Fruit fly (Drosophila melanogaster) whole organism, pupa: ENCODE results near the gene CG13875.

Experiments
- CG12605 ChIP-seq: fragments of 200-800 bp; sonication (Bioruptor generic); IDR thresholded peaks from 2 replicates; pipeline ENCODE4 v1.3.6; 2022; ENCODE audit warnings: missing biosample characterization, missing genetic modification characterization
- CG15710 ChIP-seq: fragments of 200-800 bp; sonication (Bioruptor generic); optimal IDR thresholded peaks from 2 replicates; lab custom pipeline; 2018; ENCODE audit warnings: missing biosample characterization, mild to moderate bottlenecking, missing genetic modification characterization, moderate library complexity
- CG17806 ChIP-seq: fragments of 200-800 bp; sonication (Bioruptor generic); optimal IDR thresholded peaks from 2 replicates; lab custom pipeline; 2018; ENCODE audit warnings: missing biosample characterization, mild to moderate bottlenecking, missing genetic modification characterization, moderate library complexity
- EcR ChIP-seq: fragments of 200-800 bp; sonication (Bioruptor generic); optimal IDR thresholded peaks from 3 replicates; lab custom pipeline; 2019; ENCODE audit warnings: missing biosample characterization, missing genetic modification characterization, mild to moderate bottlenecking, moderate library complexity, missing genetic modification reagents
- Snoo ChIP-seq: fragments of 200-800 bp; sonication (Bioruptor generic); optimal IDR thresholded peaks from 3 replicates; lab custom pipeline; 2017; ENCODE audit warnings: missing biosample characterization, mild to moderate bottlenecking, missing genetic modification characterization, inconsistent platforms

DNA sequence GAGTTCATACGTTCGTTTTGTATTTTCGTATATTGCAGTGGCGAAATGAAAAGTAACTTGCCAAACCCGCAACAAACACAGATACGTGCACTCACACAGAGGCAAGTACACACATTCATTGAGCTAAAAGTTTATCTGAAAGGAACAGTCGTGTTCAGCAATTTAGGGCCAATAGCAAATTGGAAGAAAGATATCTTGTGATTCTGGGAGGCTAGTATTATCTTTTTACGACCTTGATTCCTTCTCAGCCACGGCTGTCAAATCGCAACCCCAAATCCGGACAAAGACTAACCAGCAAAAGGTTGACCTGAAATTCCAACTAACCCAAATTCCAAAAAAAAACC, 13.0 kb upstream of the CG13875 start:
- no peak for TF ChIP-seq CG15710 (tag; lab: Kevin White, UChicago)
- no peak for TF ChIP-seq CG12605 (GFP tag; lab: Robert Waterston, UW)
- TF ChIP-seq CG17806: no peak
- TF ChIP-seq EcR (GFP tag; lab: Kevin White, UChicago): no peak
- no peak for TF ChIP-seq Snoo
